Fruit fly (Drosophila melanogaster) whole organism, embryonic: ENCODE measurements around the gene TotM.

Experiments used
- Atf3 ChIP-seq: fragments of 200-800 bp; sonication (Bioruptor generic); optimal IDR thresholded peaks from 3 replicates; lab custom pipeline; 2016; ENCODE audit warnings: missing biosample characterization, missing genetic modification characterization
- B-H2 ChIP-seq: fragments of 200-800 bp; sonication (Bioruptor generic); optimal IDR thresholded peaks from 2 replicates; lab custom pipeline; 2018; ENCODE audit warnings: missing biosample characterization, mild to moderate bottlenecking, missing genetic modification characterization
- Bgb ChIP-seq: fragments of 200-800 bp; sonication (Bioruptor generic); IDR thresholded peaks from 2 replicates; pipeline ENCODE4 v1.3.6; 2022; ENCODE audit warnings: missing biosample characterization, missing genetic modification characterization; ENCODE audit not compliant: partially characterized antibody
- CG11456 ChIP-seq: fragments of 200-800 bp; sonication (Bioruptor generic); IDR thresholded peaks from 3 replicates; pipeline ENCODE4 v1.3.6; 2022; ENCODE audit warnings: missing biosample characterization, missing genetic modification characterization
- CG12155 ChIP-seq: fragments of 200-800 bp; sonication (Bioruptor generic); optimal IDR thresholded peaks from 3 replicates; lab custom pipeline; 2016; ENCODE audit warnings: missing biosample characterization, missing genetic modification characterization
- CG13424 ChIP-seq: fragments of 200-800 bp; sonication (Bioruptor generic); optimal IDR thresholded peaks from 2 replicates; lab custom pipeline; 2019; ENCODE audit warnings: missing biosample characterization, mild to moderate bottlenecking, missing genetic modification characterization, moderate library complexity
- CG13894 ChIP-seq: fragments of 200-800 bp; sonication (Bioruptor generic); optimal IDR thresholded peaks from 3 replicates; lab custom pipeline; 2018; ENCODE audit warnings: missing biosample characterization, mild to moderate bottlenecking, missing genetic modification characterization, moderate library complexity
- CG17829 ChIP-seq: fragments of 200-800 bp; optimal IDR thresholded peaks from 2 replicates; lab custom pipeline; 2019; ENCODE audit warnings: missing biosample characterization, mild to moderate bottlenecking, missing genetic modification characterization, moderate library complexity
- CG31365 ChIP-seq: fragments of 200-800 bp; sonication (Bioruptor generic); optimal IDR thresholded peaks from 2 replicates; lab custom pipeline; 2018; ENCODE audit warnings: missing biosample characterization, mild to moderate bottlenecking, missing genetic modification characterization
- CG31388 ChIP-seq: fragments of 200-800 bp; sonication (Bioruptor generic); optimal IDR thresholded peaks from 2 replicates; lab custom pipeline; 2016; ENCODE audit warnings: missing biosample characterization, missing genetic modification characterization
- CG32767 ChIP-seq: fragments of 200-800 bp; sonication (Bioruptor generic); IDR thresholded peaks from 2 replicates; pipeline ENCODE4 v1.3.6; 2022; ENCODE audit warnings: missing biosample characterization, missing genetic modification characterization
- CG33213 ChIP-seq: fragments of 200-800 bp; sonication (Bioruptor generic); optimal IDR thresholded peaks from 3 replicates; lab custom pipeline; 2016; ENCODE audit warnings: missing biosample characterization, missing genetic modification characterization
- CG4404 ChIP-seq: fragments of 200-800 bp; sonication (Bioruptor generic); IDR thresholded peaks from 2 replicates; pipeline ENCODE4 v1.3.6; 2022; ENCODE audit warnings: missing biosample characterization, missing genetic modification characterization
- CG5245 ChIP-seq: fragments of 200-800 bp; sonication (Bioruptor generic); optimal IDR thresholded peaks from 3 replicates; lab custom pipeline; 2016; ENCODE audit warnings: missing biosample characterization, missing genetic modification characterization
- CG7839 ChIP-seq: fragments of 200-800 bp; sonication (Bioruptor generic); optimal IDR thresholded peaks from 3 replicates; lab custom pipeline; 2018; ENCODE audit warnings: missing biosample characterization, mild to moderate bottlenecking, missing genetic modification characterization, moderate library complexity
- Dll ChIP-seq: fragments of 200-800 bp; sonication (Bioruptor generic); IDR thresholded peaks from 4 replicates; pipeline ENCODE4 v1.3.6; 2022; ENCODE audit warnings: missing biosample characterization, missing genetic modification characterization; ENCODE audit not compliant: partially characterized antibody
- Elba2 ChIP-seq: fragments of 200-800 bp; sonication (Bioruptor generic); optimal IDR thresholded peaks from 3 replicates; lab custom pipeline; 2016; ENCODE audit warnings: missing biosample characterization, missing genetic modification characterization
- Hr39 ChIP-seq: fragments of >200 bp; optimal IDR thresholded peaks from 2 replicates; lab custom pipeline; 2017
- Kr ChIP-seq: fragments of 200-800 bp; sonication (Bioruptor generic); optimal IDR thresholded peaks from 2 replicates; lab custom pipeline; 2017; ENCODE audit warnings: missing biosample characterization, mild to moderate bottlenecking, missing genetic modification characterization
- MESR4 ChIP-seq: fragments of 200-800 bp; sonication (Bioruptor generic); optimal IDR thresholded peaks from 2 replicates; lab custom pipeline; 2018; ENCODE audit warnings: missing biosample characterization, mild to moderate bottlenecking, missing genetic modification characterization, moderate library complexity
- Sox102F ChIP-seq: fragments of 200-800 bp; sonication (Bioruptor generic); optimal IDR thresholded peaks from 2 replicates; lab custom pipeline; 2018; ENCODE audit warnings: missing biosample characterization, mild to moderate bottlenecking, missing genetic modification characterization, moderate library complexity
- Spps ChIP-seq: fragments of 200-800 bp; sonication (Bioruptor generic); optimal IDR thresholded peaks from 2 replicates; lab custom pipeline; 2018; ENCODE audit warnings: missing biosample characterization, mild to moderate bottlenecking, missing genetic modification characterization
- Ssrp ChIP-seq: fragments of 200-800 bp; sonication (Bioruptor generic); optimal IDR thresholded peaks from 2 replicates; lab custom pipeline; 2018; ENCODE audit warnings: missing biosample characterization, mild to moderate bottlenecking, missing genetic modification characterization, moderate library complexity
- TFAM ChIP-seq: fragments of 200-800 bp; sonication (Bioruptor generic); optimal IDR thresholded peaks from 2 replicates; lab custom pipeline; 2017; ENCODE audit warnings: missing biosample characterization, missing genetic modification characterization, inconsistent platforms
- Tbp ChIP-seq: fragments of >200 bp; optimal IDR thresholded peaks from 2 replicates; lab custom pipeline; 2018; ENCODE audit warnings: missing biosample characterization, missing genetic modification characterization
- Xrp1 ChIP-seq: fragments of 200-800 bp; sonication (Bioruptor generic); IDR thresholded peaks from 2 replicates; pipeline ENCODE4 v1.3.6; 2022; ENCODE audit warnings: missing biosample characterization, missing genetic modification characterization
- YL-1 ChIP-seq: fragments of 200-800 bp; sonication (Bioruptor generic); optimal IDR thresholded peaks from 3 replicates; lab custom pipeline; 2017; ENCODE audit warnings: missing biosample characterization, mild to moderate bottlenecking, missing genetic modification characterization
- al ChIP-seq: fragments of 200-800 bp; sonication (Bioruptor generic); IDR thresholded peaks from 2 replicates; pipeline ENCODE4 v1.3.6; 2022; ENCODE audit warnings: missing biosample characterization, missing genetic modification characterization
- ase ChIP-seq: fragments of 200-800 bp; sonication (Bioruptor generic); IDR thresholded peaks from 3 replicates; pipeline ENCODE4 v1.3.6; 2022; ENCODE audit warnings: missing biosample characterization, missing genetic modification characterization
- chm ChIP-seq: fragments of 200-800 bp; sonication (Bioruptor generic); IDR thresholded peaks from 2 replicates; pipeline ENCODE4 v1.3.6; 2022; ENCODE audit warnings: missing biosample characterization, missing genetic modification characterization
- ci ChIP-seq: fragments of 200-800 bp; sonication (Bioruptor generic); IDR thresholded peaks from 3 replicates; pipeline ENCODE4 v1.3.6; 2022; ENCODE audit warnings: missing biosample characterization, missing genetic modification characterization
- crol ChIP-seq: fragments of 200-800 bp; sonication (Bioruptor generic); IDR thresholded peaks from 2 replicates; pipeline ENCODE4 v1.3.6; 2022; ENCODE audit warnings: missing biosample characterization, missing genetic modification characterization
- danr ChIP-seq: fragments of 200-800 bp; sonication (Bioruptor generic); IDR thresholded peaks from 2 replicates; pipeline ENCODE4 v1.3.6; 2022; ENCODE audit warnings: missing biosample characterization, missing genetic modification characterization
- dimm ChIP-seq: fragments of 200-800 bp; sonication (Bioruptor generic); IDR thresholded peaks from 2 replicates; pipeline ENCODE4 v1.3.6; 2022; ENCODE audit warnings: missing biosample characterization, missing genetic modification characterization
- dysf ChIP-seq: fragments of 200-800 bp; sonication (Bioruptor generic); IDR thresholded peaks from 3 replicates; pipeline ENCODE4 v1.3.6; 2022; ENCODE audit warnings: missing biosample characterization, missing genetic modification characterization
- fd96Cb ChIP-seq: fragments of 200-800 bp; sonication (Bioruptor generic); optimal IDR thresholded peaks from 2 replicates; lab custom pipeline; 2018; ENCODE audit warnings: missing biosample characterization, mild to moderate bottlenecking, missing genetic modification characterization, moderate library complexity
- ftz-f1 ChIP-seq: fragments of 200-800 bp; sonication (Bioruptor generic); optimal IDR thresholded peaks from 2 replicates; lab custom pipeline; 2016; ENCODE audit warnings: missing biosample characterization, missing genetic modification characterization
- fu2 ChIP-seq: fragments of 200-800 bp; sonication (Bioruptor generic); optimal IDR thresholded peaks from 2 replicates; lab custom pipeline; 2016; ENCODE audit warnings: missing biosample characterization, missing genetic modification characterization
- gcm2 ChIP-seq: fragments of 200-800 bp; sonication (Bioruptor generic); optimal IDR thresholded peaks from 2 replicates; lab custom pipeline; 2016; ENCODE audit warnings: missing biosample characterization, missing genetic modification characterization
- hb ChIP-seq: fragments of 200-800 bp; sonication (Bioruptor generic); IDR thresholded peaks from 3 replicates; pipeline ENCODE4 v1.3.6; 2022; ENCODE audit warnings: missing biosample characterization, missing genetic modification characterization; ENCODE audit not compliant: partially characterized antibody
- mam ChIP-seq: fragments of 200-800 bp; sonication (Bioruptor generic); optimal IDR thresholded peaks from 3 replicates; lab custom pipeline; 2016; ENCODE audit warnings: missing biosample characterization, missing genetic modification characterization
- mirr ChIP-seq: fragments of 200-800 bp; sonication (Bioruptor generic); optimal IDR thresholded peaks from 3 replicates; lab custom pipeline; 2018; ENCODE audit warnings: missing biosample characterization, mild to moderate bottlenecking, missing genetic modification characterization
- salm ChIP-seq: fragments of 200-800 bp; sonication (Bioruptor generic); optimal IDR thresholded peaks from 2 replicates; lab custom pipeline; 2018; ENCODE audit warnings: missing biosample characterization, mild to moderate bottlenecking, missing genetic modification characterization
- sisA ChIP-seq: fragments of 200-800 bp; sonication (Bioruptor generic); IDR thresholded peaks from 2 replicates; pipeline ENCODE4 v1.3.6; 2022; ENCODE audit warnings: missing biosample characterization, missing genetic modification characterization
- slbo ChIP-seq: fragments of 200-800 bp; sonication (Bioruptor generic); IDR thresholded peaks from 2 replicates; pipeline ENCODE4 v1.3.6; 2022; ENCODE audit warnings: missing biosample characterization, missing genetic modification characterization
- sna ChIP-seq: fragments of 200-800 bp; sonication (Bioruptor generic); IDR thresholded peaks from 2 replicates; pipeline ENCODE4 v1.3.6; 2022; ENCODE audit warnings: missing biosample characterization, missing genetic modification characterization; ENCODE audit not compliant: partially characterized antibody
- tna ChIP-seq: fragments of 200-800 bp; sonication (Bioruptor generic); IDR thresholded peaks from 2 replicates; pipeline ENCODE4 v1.3.6; 2022; ENCODE audit warnings: missing biosample characterization, missing genetic modification characterization; ENCODE audit not compliant: partially characterized antibody
- trh ChIP-seq: fragments of 200-800 bp; sonication (Bioruptor generic); optimal IDR thresholded peaks from 2 replicates; lab custom pipeline; 2016; ENCODE audit warnings: missing biosample characterization, missing genetic modification characterization
- twi ChIP-seq: fragments of 200-800 bp; optimal IDR thresholded peaks from 2 replicates; lab custom pipeline; 2019; ENCODE audit warnings: missing biosample characterization, mild to moderate bottlenecking, missing genetic modification characterization, moderate library complexity
- zfh1 ChIP-seq: fragments of 200-800 bp; sonication (Bioruptor generic); IDR thresholded peaks from 3 replicates; pipeline ENCODE4 v1.3.6; 2022; ENCODE audit warnings: missing biosample characterization, missing genetic modification characterization

Gene TotM

DNA sequence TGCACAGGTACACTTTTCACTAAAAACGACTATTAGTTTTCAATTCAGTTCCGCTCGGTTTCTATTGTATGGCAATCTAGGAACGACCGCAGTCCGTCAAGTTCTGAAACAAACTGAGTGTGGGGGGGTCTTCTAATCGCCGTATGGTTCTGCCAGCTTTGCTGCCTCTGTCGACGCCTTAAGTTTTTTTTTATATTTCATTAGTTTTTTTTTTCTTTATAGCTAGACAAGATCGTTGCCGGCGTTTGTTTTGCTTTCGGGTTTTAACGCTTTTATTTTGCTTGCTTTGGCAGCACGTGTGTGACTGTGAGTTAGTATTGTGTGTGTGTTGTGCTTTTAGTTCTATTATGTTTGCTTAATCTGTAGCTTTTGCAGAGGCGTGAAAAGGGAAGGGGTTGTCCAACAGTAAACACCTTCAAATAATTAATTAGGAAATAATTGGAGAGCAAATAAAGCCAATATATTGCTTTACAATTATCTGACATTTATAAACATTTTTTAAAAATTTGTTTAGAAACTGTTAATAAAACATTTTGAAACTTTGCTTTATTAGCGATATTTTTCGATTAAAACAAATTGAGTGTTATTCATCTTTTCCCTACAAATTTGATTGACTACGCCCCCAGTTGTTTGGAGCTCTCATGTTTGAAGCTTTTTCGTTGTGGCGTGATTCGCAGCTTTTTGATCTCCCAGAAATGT is 12.6 kb downstream of the TotM start, which contains the start of gene Acsf2 (continued):
- peak; percentile 76 for TF ChIP-seq dimm
- no peak for TF ChIP-seq Dll (GFP tag; lab: Robert Waterston, UW)
- TF ChIP-seq al (GFP tag; lab: Robert Waterston, UW) = peak; percentile 99
- peak; percentile 98 for TF ChIP-seq CG7839 (tag; lab: Kevin White, UChicago)
- TF ChIP-seq twi (tag; lab: Kevin White, UChicago) = peak; percentile 82
- peak; percentile 89 for TF ChIP-seq Sox102F (GFP tag; lab: Kevin White, UChicago)
- no peak for TF ChIP-seq sna
- no peak for TF ChIP-seq hb (GFP tag; lab: Robert Waterston, UW)
- peak; percentile 73 for TF ChIP-seq CG31365 (tag; lab: Kevin White, UChicago)
- TF ChIP-seq zfh1 (GFP tag; lab: Robert Waterston, UW) = peak; percentile 81; the same call in 2 of the 3 replicates
- TF ChIP-seq Xrp1 (GFP tag; lab: Robert Waterston, UW) = peak; percentile 86
- peak; percentile 97 for TF ChIP-seq CG13424 (tag; lab: Kevin White, UChicago)
- peak; percentile 77 for TF ChIP-seq trh (GFP tag; lab: Kevin White, UChicago)
- peak; percentile 79 for TF ChIP-seq sisA (GFP tag; lab: Robert Waterston, UW)
- TF ChIP-seq CG4404 = peak; percentile 96
- no peak for TF ChIP-seq Bgb (GFP tag; lab: Robert Waterston, UW)
- TF ChIP-seq Hr39 (lab: Kevin White, UChicago) = no peak
- no peak for TF ChIP-seq Spps (tag; lab: Kevin White, UChicago)
- TF ChIP-seq ase = peak; percentile 84
- TF ChIP-seq gcm2 = peak; percentile 63
- peak; percentile 79 for TF ChIP-seq CG31388 (GFP tag; lab: Kevin White, UChicago)
- TF ChIP-seq mam (GFP tag; lab: Kevin White, UChicago) = peak; percentile 98
- TF ChIP-seq YL-1 (GFP tag; lab: Kevin White, UChicago) = peak; percentile 59
- no peak for TF ChIP-seq Kr (GFP tag; lab: Kevin White, UChicago)
- no peak for TF ChIP-seq tna (GFP tag; lab: Robert Waterston, UW)
- peak; percentile 83 for TF ChIP-seq CG33213 (GFP tag; lab: Kevin White, UChicago)
- TF ChIP-seq MESR4 (GFP tag; lab: Kevin White, UChicago) = peak; percentile 14
- no peak for TF ChIP-seq ftz-f1 (GFP tag; lab: Kevin White, UChicago)
- peak; percentile 89 for TF ChIP-seq CG17829
- no peak for TF ChIP-seq Elba2 (GFP tag; lab: Kevin White, UChicago)
- TF ChIP-seq danr (GFP tag; lab: Robert Waterston, UW) = peak; percentile 92
- TF ChIP-seq Tbp = no peak
- peak; percentile 47 for TF ChIP-seq crol
- peak; percentile 97 for TF ChIP-seq B-H2 (GFP tag; lab: Kevin White, UChicago)
- peak; percentile 85 for TF ChIP-seq salm
- TF ChIP-seq Ssrp (tag; lab: Kevin White, UChicago) = peak; percentile 74
- 0 out of 3 replicates have a peak, but pooled peaks have one; percentile 26 for TF ChIP-seq ci
- peak; percentile 91 for TF ChIP-seq CG32767
- peak; percentile 77 for TF ChIP-seq Atf3 (GFP tag; lab: Kevin White, UChicago)
- TF ChIP-seq TFAM (GFP tag; lab: Kevin White, UChicago) = no peak
- TF ChIP-seq CG13894 (tag; lab: Kevin White, UChicago) = peak; percentile 99
- TF ChIP-seq CG12155 (GFP tag; lab: Kevin White, UChicago) = peak; percentile 97
- TF ChIP-seq CG11456 = peak; percentile 98
- peak; percentile 76 for TF ChIP-seq fd96Cb (tag; lab: Kevin White, UChicago)
- peak; percentile 99 for TF ChIP-seq slbo (GFP tag; lab: Robert Waterston, UW)
- TF ChIP-seq dysf = peak; percentile 99
- TF ChIP-seq chm (GFP tag; lab: Robert Waterston, UW) = peak; percentile 43; the same call in 1 of the 2 replicates
- TF ChIP-seq CG5245 (GFP tag; lab: Kevin White, UChicago) = peak; percentile 73
- TF ChIP-seq fu2 = peak; percentile 98
- TF ChIP-seq mirr (GFP tag; lab: Kevin White, UChicago) = peak; percentile 95
